Worm (Caenorhabditis elegans) whole organism, young adult: Measurements from ENCODE around the gene rab-14.

ENCODE experiments used
- C17E4.6 ChIP-seq: fragments of 200-800 bp; sonication (Bioruptor generic); IDR thresholded peaks from 2 replicates; pipeline ENCODE4 v1.3.6; 2022; ENCODE audit warnings: missing genetic modification reagents, missing genetic modification characterization, missing compliant biosample characterization
- F23B12.7 ChIP-seq: sonication (generic microtip); optimal IDR thresholded peaks from 2 replicates; lab custom pipeline; 2017; ENCODE audit warnings: missing genetic modification characterization, mild to moderate bottlenecking, missing compliant biosample characterization, antibody characterized with exemption, moderate library complexity; ENCODE audit not compliant: insufficient read depth
- F49E8.2 ChIP-seq: sonication (generic microtip); optimal IDR thresholded peaks from 3 replicates; lab custom pipeline; 2017; ENCODE audit warnings: missing genetic modification characterization, mild to moderate bottlenecking, missing compliant biosample characterization, antibody characterized with exemption, moderate library complexity; ENCODE audit not compliant: insufficient read depth
- F52B5.7 ChIP-seq: sonication (generic microtip); optimal IDR thresholded peaks from 2 replicates; lab custom pipeline; 2016; ENCODE audit warnings: mild to moderate bottlenecking, missing genetic modification characterization, missing compliant biosample characterization
- Y53G8AR.9 ChIP-seq: fragments of 200-800 bp; sonication (Bioruptor generic); conservative IDR thresholded peaks from 2 replicates; pipeline ENCODE4 v1.3.6; 2022; ENCODE audit warnings: missing genetic modification reagents, missing genetic modification characterization, missing compliant biosample characterization
- Y79H2A.3 ChIP-seq: fragments of 200-800 bp; sonication (Bioruptor generic); conservative IDR thresholded peaks from 2 replicates; pipeline ENCODE4 v1.3.6; 2022; ENCODE audit warnings: missing genetic modification reagents, missing genetic modification characterization, missing compliant biosample characterization
- aptf-3 ChIP-seq: fragments of 200-800 bp; sonication (Bioruptor generic); IDR thresholded peaks from 2 replicates; pipeline ENCODE4 v1.3.6; 2022; ENCODE audit warnings: missing genetic modification characterization, missing compliant biosample characterization
- atf-7 ChIP-seq: sonication (generic microtip); optimal IDR thresholded peaks from 2 replicates; lab custom pipeline; 2017; ENCODE audit warnings: mild to moderate bottlenecking, missing genetic modification characterization, missing compliant biosample characterization
- cebp-1 ChIP-seq, 2 experiments: fragments of 200-800 bp in 1 of 2; sonication (Bioruptor generic) in 1 of 2; sonication (generic microtip) in 1 of 2; IDR thresholded peaks in 1 of 2; optimal IDR thresholded peaks in 1 of 2; 2 replicates each; pipeline versions ENCODE4 v1.3.6 to Lab custom; 2017 to 2022; ENCODE audit warnings: missing compliant biosample characterization in 2 of 2, missing genetic modification characterization in 2 of 2, mild to moderate bottlenecking in 1 of 2, missing genetic modification reagents in 1 of 2, moderate library complexity in 1 of 2
- ceh-58 ChIP-seq: fragments of 200-800 bp; sonication (Bioruptor generic); IDR thresholded peaks from 2 replicates; pipeline ENCODE4 v1.3.6; 2022; ENCODE audit warnings: missing genetic modification characterization, missing compliant biosample characterization
- ceh-79 ChIP-seq: sonication (generic microtip); optimal IDR thresholded peaks from 2 replicates; lab custom pipeline; 2017; ENCODE audit warnings: mild to moderate bottlenecking, missing genetic modification characterization, missing compliant biosample characterization
- ceh-91 ChIP-seq: fragments of 200-800 bp; sonication (Bioruptor generic); IDR thresholded peaks from 2 replicates; pipeline ENCODE4 v1.3.6; 2022; ENCODE audit warnings: missing genetic modification reagents, missing genetic modification characterization, missing compliant biosample characterization
- die-1 ChIP-seq: sonication (generic microtip); optimal IDR thresholded peaks from 2 replicates; lab custom pipeline; 2016; ENCODE audit warnings: missing genotype, mild to moderate bottlenecking, missing genetic modification characterization, missing compliant biosample characterization
- dpff-1 ChIP-seq: sonication (generic microtip); optimal IDR thresholded peaks from 2 replicates; lab custom pipeline; 2017; ENCODE audit warnings: mild to moderate bottlenecking, missing genetic modification characterization, missing compliant biosample characterization
- fkh-3 ChIP-seq: sonication (generic microtip); optimal IDR thresholded peaks from 2 replicates; lab custom pipeline; 2016; ENCODE audit warnings: mild to moderate bottlenecking, missing genetic modification characterization, missing compliant biosample characterization
- let-526 ChIP-seq: fragments of 200-800 bp; sonication (Bioruptor generic); IDR thresholded peaks from 2 replicates; pipeline ENCODE4 v1.3.6; 2022; ENCODE audit warnings: missing genetic modification reagents, missing genetic modification characterization, missing compliant biosample characterization
- let-607 ChIP-seq, 2 experiments: fragments of 200-800 bp in 1 of 2; sonication (Bioruptor generic) in 1 of 2; sonication (generic microtip) in 1 of 2; optimal IDR thresholded peaks; 2 replicates each; lab custom pipeline; 2016 to 2018; ENCODE audit warnings: mild to moderate bottlenecking in 2 of 2, missing compliant biosample characterization in 2 of 2, missing genetic modification characterization in 2 of 2, moderate library complexity in 2 of 2, missing genotype in 1 of 2
- lsy-27 ChIP-seq: sonication (generic microtip); optimal IDR thresholded peaks from 2 replicates; lab custom pipeline; 2017; ENCODE audit warnings: missing genetic modification characterization, mild to moderate bottlenecking, missing compliant biosample characterization, antibody characterized with exemption, missing genotype, borderline replicate concordance; ENCODE audit not compliant: insufficient read depth
- madf-10 ChIP-seq: sonication (generic microtip); optimal IDR thresholded peaks from 2 replicates; lab custom pipeline; 2016; ENCODE audit warnings: mild to moderate bottlenecking, missing genetic modification characterization, missing compliant biosample characterization
- madf-6 ChIP-seq: fragments of 200-800 bp; sonication (Bioruptor generic); IDR thresholded peaks from 2 replicates; pipeline ENCODE4 v1.3.6; 2022; ENCODE audit warnings: missing genetic modification reagents, missing genetic modification characterization, missing compliant biosample characterization
- madf-8 ChIP-seq: fragments of 200-800 bp; sonication (Bioruptor generic); conservative IDR thresholded peaks from 2 replicates; pipeline ENCODE4 v1.3.6; 2022; ENCODE audit warnings: missing genetic modification reagents, missing genetic modification characterization, missing compliant biosample characterization
- mcd-1 ChIP-seq: fragments of 200-800 bp; sonication (Bioruptor generic); IDR thresholded peaks from 2 replicates; pipeline ENCODE4 v1.3.6; 2022; ENCODE audit warnings: missing genetic modification reagents, missing genetic modification characterization, missing compliant biosample characterization
- nfya-1 ChIP-seq: sonication (generic microtip); optimal IDR thresholded peaks from 2 replicates; lab custom pipeline; 2017; ENCODE audit warnings: antibody characterized with exemption, missing compliant biosample characterization, missing genetic modification characterization, borderline replicate concordance; ENCODE audit not compliant: insufficient read depth
- nfyb-1 ChIP-seq: fragments of 200-800 bp; sonication (Bioruptor generic); IDR thresholded peaks from 2 replicates; pipeline ENCODE4 v1.3.6; 2022; ENCODE audit warnings: missing genetic modification reagents, missing genetic modification characterization, missing compliant biosample characterization
- nhr-27 ChIP-seq: fragments of 200-800 bp; sonication (Bioruptor generic); optimal IDR thresholded peaks from 2 replicates; lab custom pipeline; 2018; ENCODE audit warnings: mild to moderate bottlenecking, missing genetic modification characterization, moderate library complexity, missing compliant biosample characterization
- nhr-80 ChIP-seq: sonication (generic microtip); optimal IDR thresholded peaks from 2 replicates; lab custom pipeline; 2016; ENCODE audit warnings: missing genetic modification characterization, missing compliant biosample characterization
- pbrm-1 ChIP-seq: fragments of 200-800 bp; sonication (Bioruptor generic); IDR thresholded peaks from 2 replicates; pipeline ENCODE4 v1.3.6; 2022; ENCODE audit warnings: missing genetic modification reagents, missing genetic modification characterization, missing compliant biosample characterization
- rcor-1 ChIP-seq: fragments of 200-800 bp; sonication (Bioruptor generic); IDR thresholded peaks from 2 replicates; pipeline ENCODE4 v1.3.6; 2022; ENCODE audit warnings: missing genetic modification reagents, missing genetic modification characterization, missing compliant biosample characterization
- snpc-1.3 ChIP-seq: sonication (generic microtip); optimal IDR thresholded peaks from 2 replicates; lab custom pipeline; 2017; ENCODE audit warnings: missing genetic modification characterization, mild to moderate bottlenecking, missing compliant biosample characterization, antibody characterized with exemption, moderate library complexity, missing genotype, missing genetic modification reagents; ENCODE audit not compliant: insufficient read depth
- snpc-4 ChIP-seq, 5 experiments: fragments of 150-350 bp in 1 of 5; sonication (generic microtip) in 4 of 5; optimal IDR thresholded peaks; 2 replicates each; lab custom pipeline; 2014 to 2018; ENCODE audit warnings: missing genetic modification characterization in 5 of 5, missing biosample characterization in 3 of 5, antibody characterized with exemption in 2 of 5, mild to moderate bottlenecking in 2 of 5, missing compliant biosample characterization in 2 of 5, missing genotype in 2 of 5, moderate library complexity in 2 of 5, missing genetic modification reagents in 1 of 5
- unc-62 ChIP-seq: fragments of 150-350 bp; optimal IDR thresholded peaks from 2 replicates; lab custom pipeline; 2014; ENCODE audit warnings: missing biosample characterization, missing genetic modification reagents, missing genetic modification characterization
- zfh-2 ChIP-seq: fragments of 200-800 bp; sonication (Bioruptor generic); conservative IDR thresholded peaks from 2 replicates; pipeline ENCODE4 v1.3.6; 2022; ENCODE audit warnings: missing genetic modification reagents, missing genetic modification characterization, missing compliant biosample characterization
- ztf-28 ChIP-seq: fragments of 200-800 bp; sonication (Bioruptor generic); IDR thresholded peaks from 2 replicates; pipeline ENCODE4 v1.3.6; 2022; ENCODE audit warnings: missing genetic modification reagents, missing genetic modification characterization, missing compliant biosample characterization
- ztf-3 ChIP-seq: fragments of 200-800 bp; sonication (Bioruptor generic); optimal IDR thresholded peaks from 2 replicates; lab custom pipeline; 2018; ENCODE audit warnings: mild to moderate bottlenecking, missing genetic modification characterization, missing compliant biosample characterization
- ztf-6 ChIP-seq: fragments of 200-800 bp; sonication (Bioruptor generic); IDR thresholded peaks from 2 replicates; pipeline ENCODE4 v1.3.6; 2022; ENCODE audit warnings: missing genetic modification reagents, missing genetic modification characterization, missing compliant biosample characterization

The rab-14 gene

ce11 chrX:15630790-15631204 is 24.4 kb upstream of the rab-14 start (continued):
- no peak for TF ChIP-seq let-607 (tag; optimal IDR thresholded peaks at IDR 0.05; lab: Kevin White, UChicago)
- TF ChIP-seq Y53G8AR.9, result no peak
- TF ChIP-seq rcor-1 (GFP tag; lab: Robert Waterston, UW), result no peak
- TF ChIP-seq snpc-4 (GFP tag; optimal IDR thresholded peaks at IDR 0.05; lab: Kevin White, UChicago), result peak; percentile 20
- TF ChIP-seq snpc-4 (tag; optimal IDR thresholded peaks at IDR 0.05; lab: Kevin White, UChicago), result no peak
- TF ChIP-seq nhr-27 (tag; lab: Kevin White, UChicago), result no peak
- TF ChIP-seq mcd-1, result 0 out of 2 replicates have a peak, but pooled peaks have one; percentile 32
- TF ChIP-seq F23B12.7 (tag; lab: Kevin White, UChicago), result peak; percentile 6
- TF ChIP-seq madf-8 (GFP tag; lab: Robert Waterston, UW), result no peak
- no peak for TF ChIP-seq pbrm-1 (GFP tag; lab: Robert Waterston, UW)
- TF ChIP-seq ztf-6, result no peak
- no peak for TF ChIP-seq Y79H2A.3
- TF ChIP-seq ceh-91, result no peak

ce11 chrX:15630340-15630739 is 23.9 kb upstream of the rab-14 start, which contains the start of gene K09E9.4:
Gene K09E9.4 (minus strand): TSS chrX:15630440.
- no peak for TF ChIP-seq cebp-1 (GFP tag; IDR thresholded peaks at IDR 0.05; lab: Robert Waterston, UW)
- peak; percentile 52 for TF ChIP-seq cebp-1 (tag; optimal IDR thresholded peaks at IDR 0.05; lab: Kevin White, UChicago)
- no peak for TF ChIP-seq lsy-27 (tag; lab: Kevin White, UChicago)
- TF ChIP-seq, all 124 proteins: peak for 1

- no peak for TF ChIP-seq ceh-58
- TF ChIP-seq madf-10, result no peak
- peak; percentile 18 for TF ChIP-seq ztf-3 (GFP tag; lab: Kevin White, UChicago)
- TF ChIP-seq dpff-1 (tag; lab: Kevin White, UChicago), result no peak
- TF ChIP-seq nfya-1, result no peak
- TF ChIP-seq rcor-1 (GFP tag; lab: Robert Waterston, UW), result no peak
- TF ChIP-seq nhr-80 (tag; lab: Kevin White, UChicago), result peak; percentile 5
Measured at ce11 chrX:15629615-15630014, 23.2 kb upstream of the rab-14 start.

- no peak for TF ChIP-seq ceh-79 (tag; lab: Kevin White, UChicago)
- TF ChIP-seq snpc-1.3 (tag; lab: Kevin White, UChicago), result no peak
- TF ChIP-seq fkh-3 (tag; lab: Kevin White, UChicago), result no peak
Measured at ce11 chrX:15628945-15629344, 22.5 kb upstream of the rab-14 start.

- TF ChIP-seq unc-62 (no peak), die-1 (tag; lab: Kevin White, UChicago) (no peak), nfyb-1 (GFP tag; lab: Robert Waterston, UW) (no peak), F49E8.2 (no peak), C17E4.6 (no peak), let-526 (GFP tag; lab: Robert Waterston, UW) (no peak), ztf-28 (no peak), aptf-3 (GFP tag; lab: Robert Waterston, UW) (no peak), zfh-2 (GFP tag; lab: Robert Waterston, UW) (no peak), atf-7 (tag; lab: Kevin White, UChicago) (no peak), madf-6 (no peak), F52B5.7 (no peak), madf-10 (no peak)
Measured at ce11 chrX:15627814-15628213, 21.4 kb upstream of the rab-14 start.
